Worm (Caenorhabditis elegans): ENCODE results near the gene ttr-27.

The ttr-27 gene

DNA sequence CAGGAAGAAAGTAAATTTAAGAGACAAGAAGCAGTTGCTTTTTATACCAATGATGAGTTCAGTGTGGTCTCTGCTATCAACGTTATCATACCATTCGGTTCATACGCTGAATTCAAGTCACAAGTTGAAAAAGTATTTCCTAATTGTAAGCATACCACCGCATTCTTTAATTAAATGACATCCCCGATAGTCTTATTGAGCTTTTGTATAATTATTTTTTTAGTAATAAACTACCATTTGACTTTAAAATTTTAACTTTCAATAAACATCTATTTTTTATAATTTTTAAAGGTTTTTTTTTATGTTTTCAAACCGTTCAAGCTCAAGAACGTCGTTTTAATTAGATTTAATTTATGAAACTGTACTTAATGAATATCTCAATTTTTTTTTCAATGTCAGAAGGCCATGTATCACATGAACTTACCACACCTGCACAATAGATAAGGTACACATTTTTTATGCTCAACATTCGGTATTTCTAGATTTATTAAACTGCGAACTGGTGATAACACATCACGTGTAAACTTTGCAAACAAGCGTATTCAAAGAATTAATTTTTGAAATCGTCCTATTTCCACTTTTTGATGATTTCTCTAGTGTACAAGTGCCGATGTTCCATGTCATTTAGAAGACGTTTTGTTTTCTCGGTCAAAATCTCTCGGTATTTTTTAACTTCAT lies 38.0 kb upstream of the ttr-27 start, which contains the start of gene T16G1.4:
T16G1.4 (minus strand) TSS at position 51 of the 678 bp plus-strand sequence.
- TF ChIP-seq sox-4 (tag; optimal IDR thresholded peaks at IDR 0.05) (no peak), che-1 (tag; optimal IDR thresholded peaks at IDR 0.05) (no peak), ttx-3 (tag; optimal IDR thresholded peaks at IDR 0.05) (no peak), tbx-7 (tag; optimal IDR thresholded peaks at IDR 0.05) (no peak), rnt-1 (tag; optimal IDR thresholded peaks at IDR 0.05) (no peak), nfya-1 (tag; optimal IDR thresholded peaks at IDR 0.05) (no peak), pha-4 (tag; optimal IDR thresholded peaks at IDR 0.05) (no peak), ceh-9 (tag; optimal IDR thresholded peaks at IDR 0.05) (no peak), syd-9 (tag; optimal IDR thresholded peaks at IDR 0.05) (no peak), sox-2 (GFP tag; IDR thresholded peaks at IDR 0.05) (no peak), ceh-45 (GFP tag; IDR thresholded peaks at IDR 0.05) (no peak)

DNA sequence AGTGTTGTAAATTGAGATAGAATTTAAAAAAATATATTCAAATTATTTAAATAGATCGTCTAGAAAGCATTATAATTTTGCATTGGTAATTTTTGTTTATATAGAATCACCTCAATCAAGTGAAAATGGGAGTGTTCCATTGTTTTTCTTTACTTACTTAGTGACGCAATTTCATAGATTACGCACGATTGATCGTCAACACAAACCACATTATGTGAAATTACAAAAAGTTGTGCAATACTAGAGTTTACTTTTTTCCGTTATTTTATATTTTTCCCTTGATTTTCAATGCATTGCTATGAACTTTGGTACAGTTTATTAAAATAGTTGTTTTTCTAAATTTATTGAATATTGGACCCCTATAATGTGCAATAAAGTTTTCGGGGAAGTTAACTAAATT lies 35.5 kb upstream of the ttr-27 start, which contains the start of gene T16G1.5:
T16G1.5 (minus strand) TSS at position 119 of the 400 bp plus-strand sequence.
- TF ChIP-seq K02D7.2 (tag; optimal IDR thresholded peaks at IDR 0.05) (no peak), K09A11.1 (tag; optimal IDR thresholded peaks at IDR 0.05; ENCODE audit: insufficient read depth) (no peak), pag-3 (tag; optimal IDR thresholded peaks at IDR 0.05; ENCODE audit: borderline replicate concordance) (no peak), odd-2 (tag; optimal IDR thresholded peaks at IDR 0.05) (no peak), nfya-1 (tag; optimal IDR thresholded peaks at IDR 0.05) (no peak), pros-1 (tag; optimal IDR thresholded peaks at IDR 0.05) (no peak), hlh-6 (tag; optimal IDR thresholded peaks at IDR 0.05) (no peak), nhr-11 (tag; optimal IDR thresholded peaks at IDR 0.05) (no peak), syd-9 (tag; optimal IDR thresholded peaks at IDR 0.05) (no peak), unc-3 (GFP tag; conservative IDR thresholded peaks at IDR 0.05) (no peak), unc-3 (tag; optimal IDR thresholded peaks at IDR 0.05) (no peak), F13H6.1 (tag; optimal IDR thresholded peaks at IDR 0.05) (no peak), eyg-1 (tag; optimal IDR thresholded peaks at IDR 0.05) (no peak), ets-4 (tag; optimal IDR thresholded peaks at IDR 0.05) (no peak), unc-86 (tag; optimal IDR thresholded peaks at IDR 0.05) (no peak), ztf-16 (tag; optimal IDR thresholded peaks at IDR 0.05) (no peak), pat-9 (tag; optimal IDR thresholded peaks at IDR 0.05) (no peak)

DNA sequence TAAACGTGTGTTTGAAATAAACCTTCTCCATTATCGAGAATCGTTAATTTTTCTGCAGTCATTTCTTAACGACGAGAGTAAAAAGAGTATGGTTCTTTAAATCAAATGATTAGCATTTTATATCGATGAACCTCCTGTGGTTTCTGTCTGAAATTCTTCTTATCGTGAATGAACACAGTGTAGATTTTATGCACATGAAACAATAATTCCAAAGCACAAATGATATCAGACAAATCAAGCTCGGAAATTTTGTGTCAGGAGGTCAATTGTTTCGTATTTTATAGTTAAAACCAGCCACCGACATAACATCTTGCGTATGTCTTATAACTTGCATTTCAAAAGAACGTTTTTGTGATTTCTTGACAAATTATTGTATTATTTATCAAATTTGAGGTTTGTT lies 33.2 kb upstream of the ttr-27 start, which contains the start of gene T16G1.6:
T16G1.6 (minus strand) TSS at position 77 of the 400 bp plus-strand sequence.
- TF ChIP-seq F13H6.1 (tag; optimal IDR thresholded peaks at IDR 0.05), result no peak
- no peak for TF ChIP-seq ceh-19 (GFP tag; optimal IDR thresholded peaks at IDR 0.05)
- TF ChIP-seq T23F11.4 (GFP tag; optimal IDR thresholded peaks at IDR 0.05), result no peak
- TF ChIP-seq zip-5 (tag; optimal IDR thresholded peaks at IDR 0.05), result no peak
- TF ChIP-seq elt-2 (tag; optimal IDR thresholded peaks at IDR 0.05), result no peak
- TF ChIP-seq hlh-6 (tag; optimal IDR thresholded peaks at IDR 0.05), result no peak
- no peak for TF ChIP-seq K02D7.2 (tag; optimal IDR thresholded peaks at IDR 0.05)
- no peak for TF ChIP-seq ama-1 (optimal IDR thresholded peaks at IDR 0.05)
- TF ChIP-seq ref-2 (tag; optimal IDR thresholded peaks at IDR 0.05), result no peak
- TF ChIP-seq pax-1 (tag; optimal IDR thresholded peaks at IDR 0.05), result no peak
- no peak for TF ChIP-seq rnt-1 (tag; optimal IDR thresholded peaks at IDR 0.05)
- no peak for TF ChIP-seq ceh-22 (tag; optimal IDR thresholded peaks at IDR 0.05)
- no peak for TF ChIP-seq eyg-1 (tag; optimal IDR thresholded peaks at IDR 0.05)
- TF ChIP-seq C08G9.2 (tag; optimal IDR thresholded peaks at IDR 0.05), result no peak
- no peak for TF ChIP-seq hlh-30 (tag; optimal IDR thresholded peaks at IDR 0.05; ENCODE audit: insufficient read depth)
- TF ChIP-seq C38D4.7 (GFP tag; optimal IDR thresholded peaks at IDR 0.05), result no peak
